Fruit fly (Drosophila melanogaster): Measurements from ENCODE around the gene Nup153.

- TF ChIP-seq Snoo (tag; optimal IDR thresholded peaks at IDR 0.05): no peak
- no peak for TF ChIP-seq CG15710 (tag; optimal IDR thresholded peaks at IDR 0.05)
- no peak for TF ChIP-seq CG8301 (tag; optimal IDR thresholded peaks at IDR 0.05)
- no peak for TF ChIP-seq gl (tag; optimal IDR thresholded peaks at IDR 0.05)
Observed at dm6 chrX:16598336-16598977, 584 bp upstream of the Nup153 start.

Measured in whole organism, pupa.